Worm (Caenorhabditis elegans) whole organism, L3 larva: Measurements from ENCODE around the gene secs-1.

Experiments used
- R02D3.7 ChIP-seq: fragments of 150-350 bp; optimal IDR thresholded peaks from 2 replicates; lab custom pipeline; 2014; ENCODE audit warnings: missing biosample characterization, missing genetic modification characterization
- ZK546.5 ChIP-seq: sonication (generic microtip); optimal IDR thresholded peaks from 2 replicates; lab custom pipeline; 2017; ENCODE audit warnings: missing biosample characterization, missing genetic modification characterization
- aly-2 ChIP-seq: fragments of 150-350 bp; optimal IDR thresholded peaks from 2 replicates; lab custom pipeline; 2014; ENCODE audit warnings: missing biosample characterization, missing genetic modification characterization
- ama-1 ChIP-seq: fragments of 150-350 bp; optimal IDR thresholded peaks from 2 replicates; lab custom pipeline; 2018
- ceh-16 ChIP-seq: sonication (generic microtip); optimal IDR thresholded peaks from 2 replicates; lab custom pipeline; 2017; ENCODE audit warnings: missing biosample characterization, missing genetic modification characterization
- ceh-28 ChIP-seq: fragments of 150-350 bp; optimal IDR thresholded peaks from 2 replicates; lab custom pipeline; 2014; ENCODE audit warnings: missing biosample characterization, missing genetic modification reagents, missing genetic modification characterization
- ceh-82 ChIP-seq: fragments of 150-350 bp; optimal IDR thresholded peaks from 2 replicates; lab custom pipeline; 2014; ENCODE audit warnings: missing biosample characterization, missing genetic modification characterization
- ceh-9 ChIP-seq: sonication (generic microtip); optimal IDR thresholded peaks from 2 replicates; lab custom pipeline; 2018; ENCODE audit warnings: missing biosample characterization, missing genetic modification characterization
- daf-12 ChIP-seq: fragments of 150-350 bp; optimal IDR thresholded peaks from 2 replicates; lab custom pipeline; 2014; ENCODE audit warnings: missing biosample characterization, missing genetic modification reagents, missing genetic modification characterization
- egl-27 ChIP-seq: sonication (generic microtip); optimal IDR thresholded peaks from 4 replicates; lab custom pipeline; 2017; ENCODE audit warnings: missing biosample characterization, missing genetic modification reagents, missing genetic modification characterization
- egl-5 ChIP-seq: fragments of 150-350 bp; optimal IDR thresholded peaks from 2 replicates; lab custom pipeline; 2017; ENCODE audit warnings: missing biosample characterization, missing genetic modification reagents, missing genetic modification characterization, inconsistent platforms
- elt-1 ChIP-seq: fragments of 150-350 bp; optimal IDR thresholded peaks from 2 replicates; lab custom pipeline; 2014; ENCODE audit warnings: missing biosample characterization, missing genetic modification characterization
- elt-2 ChIP-seq: sonication (generic microtip); optimal IDR thresholded peaks from 2 replicates; lab custom pipeline; 2016; ENCODE audit warnings: missing genetic modification reagents, mild to moderate bottlenecking, missing genetic modification characterization, missing compliant biosample characterization
- elt-3 ChIP-seq, 3 experiments: fragments of 150-350 bp in 1 of 3; sonication (generic microtip) in 2 of 3; optimal IDR thresholded peaks; 2 replicates in 2 of 3; 4 replicates in 1 of 3; lab custom pipeline; 2014 to 2017; ENCODE audit warnings: missing biosample characterization in 3 of 3, missing genetic modification characterization in 3 of 3
- eor-1 ChIP-seq, 2 experiments: fragments of 150-350 bp; optimal IDR thresholded peaks; 2 replicates each; lab custom pipeline; 2014 to 2018; ENCODE audit warnings: missing biosample characterization in 2 of 2, missing genetic modification characterization in 2 of 2
- fkh-10 ChIP-seq: sonication (generic microtip); optimal IDR thresholded peaks from 2 replicates; lab custom pipeline; 2017; ENCODE audit warnings: missing biosample characterization, missing genetic modification reagents, missing genetic modification characterization
- fkh-2 ChIP-seq: fragments of 150-350 bp; optimal IDR thresholded peaks from 2 replicates; lab custom pipeline; 2014; ENCODE audit warnings: missing biosample characterization, missing genetic modification reagents, missing genetic modification characterization
- fos-1 ChIP-seq: fragments of 150-350 bp; optimal IDR thresholded peaks from 2 replicates; lab custom pipeline; 2014; ENCODE audit warnings: missing biosample characterization, missing genetic modification characterization
- hmg-11 ChIP-seq: sonication (generic microtip); optimal IDR thresholded peaks from 2 replicates; lab custom pipeline; 2016; ENCODE audit warnings: missing genetic modification characterization, missing compliant biosample characterization
- jun-1 ChIP-seq: fragments of 150-350 bp; optimal IDR thresholded peaks from 2 replicates; lab custom pipeline; 2014; ENCODE audit warnings: missing biosample characterization, missing genetic modification reagents, missing genetic modification characterization
- lin-15B ChIP-seq: fragments of 150-350 bp; optimal IDR thresholded peaks from 2 replicates; lab custom pipeline; 2014; ENCODE audit warnings: missing biosample characterization, missing genetic modification characterization
- lin-39 ChIP-seq: fragments of 150-350 bp; optimal IDR thresholded peaks from 2 replicates; lab custom pipeline; 2018; ENCODE audit warnings: missing biosample characterization, missing genetic modification reagents, missing genetic modification characterization
- lsy-12 ChIP-seq: sonication (generic microtip); optimal IDR thresholded peaks from 2 replicates; lab custom pipeline; 2016; ENCODE audit warnings: mild to moderate bottlenecking, missing genetic modification characterization, missing compliant biosample characterization
- mdl-1 ChIP-seq: fragments of 150-350 bp; optimal IDR thresholded peaks from 2 replicates; lab custom pipeline; 2014; ENCODE audit warnings: missing biosample characterization, missing genetic modification characterization
- mml-1 ChIP-seq: fragments of 150-350 bp; sonication (generic microtip); optimal IDR thresholded peaks from 3 replicates; lab custom pipeline; 2014; ENCODE audit warnings: missing biosample characterization, missing genetic modification characterization
- nfya-1 ChIP-seq: sonication (generic microtip); optimal IDR thresholded peaks from 2 replicates; lab custom pipeline; 2017; ENCODE audit warnings: missing genetic modification characterization, mild to moderate bottlenecking, missing compliant biosample characterization, antibody characterized with exemption, moderate library complexity; ENCODE audit not compliant: insufficient read depth
- nhr-11 ChIP-seq: fragments of 150-350 bp; optimal IDR thresholded peaks from 2 replicates; lab custom pipeline; 2014; ENCODE audit warnings: missing biosample characterization, missing genetic modification characterization
- nhr-12 ChIP-seq: fragments of 150-350 bp; optimal IDR thresholded peaks from 2 replicates; lab custom pipeline; 2014; ENCODE audit warnings: missing biosample characterization, missing genetic modification characterization
- nhr-23 ChIP-seq: fragments of 150-350 bp; optimal IDR thresholded peaks from 2 replicates; lab custom pipeline; 2014; ENCODE audit warnings: missing biosample characterization, missing genetic modification reagents, missing genetic modification characterization
- nhr-237 ChIP-seq: fragments of 150-350 bp; optimal IDR thresholded peaks from 2 replicates; lab custom pipeline; 2014; ENCODE audit warnings: missing biosample characterization, missing genetic modification characterization
- nhr-25 ChIP-seq: sonication (generic microtip); optimal IDR thresholded peaks from 2 replicates; lab custom pipeline; 2017; ENCODE audit warnings: missing biosample characterization, missing genetic modification characterization
- nhr-28 ChIP-seq: fragments of 150-350 bp; optimal IDR thresholded peaks from 2 replicates; lab custom pipeline; 2014; ENCODE audit warnings: missing biosample characterization, missing genetic modification characterization
- nhr-43 ChIP-seq: sonication (generic microtip); optimal IDR thresholded peaks from 2 replicates; lab custom pipeline; 2016; ENCODE audit warnings: mild to moderate bottlenecking, missing genetic modification characterization, missing compliant biosample characterization; ENCODE audit not compliant: poor library complexity, severe bottlenecking
- nhr-67 ChIP-seq: fragments of 150-350 bp; optimal IDR thresholded peaks from 2 replicates; lab custom pipeline; 2014; ENCODE audit warnings: missing biosample characterization, missing genetic modification characterization
- nhr-76 ChIP-seq: fragments of 150-350 bp; sonication (generic microtip); optimal IDR thresholded peaks from 5 replicates; lab custom pipeline; 2014; ENCODE audit warnings: missing biosample characterization, missing genetic modification characterization
- nhr-77 ChIP-seq: fragments of 150-350 bp; optimal IDR thresholded peaks from 2 replicates; lab custom pipeline; 2014; ENCODE audit warnings: missing biosample characterization, missing genetic modification characterization
- pha-4 ChIP-seq: fragments of 150-350 bp; optimal IDR thresholded peaks from 2 replicates; lab custom pipeline; 2014; ENCODE audit warnings: missing biosample characterization, missing genetic modification reagents, missing genetic modification characterization
- pqm-1 ChIP-seq: fragments of 150-350 bp; optimal IDR thresholded peaks from 2 replicates; lab custom pipeline; 2017; ENCODE audit warnings: missing biosample characterization, missing genetic modification characterization, inconsistent platforms
- sea-2 ChIP-seq: fragments of 150-350 bp; sonication (generic microtip); optimal IDR thresholded peaks from 4 replicates; lab custom pipeline; 2014; ENCODE audit warnings: missing biosample characterization, missing genetic modification reagents, missing genetic modification characterization
- skn-1 ChIP-seq: fragments of 150-350 bp; optimal IDR thresholded peaks from 2 replicates; lab custom pipeline; 2014; ENCODE audit warnings: missing biosample characterization, missing genetic modification characterization
- snpc-4 ChIP-seq: fragments of 150-350 bp; optimal IDR thresholded peaks from 2 replicates; lab custom pipeline; 2014; ENCODE audit warnings: missing biosample characterization, missing genetic modification characterization
- tbx-2 ChIP-seq: sonication (generic microtip); optimal IDR thresholded peaks from 2 replicates; lab custom pipeline; 2016; ENCODE audit warnings: mild to moderate bottlenecking, missing genetic modification characterization, missing compliant biosample characterization
- unc-39 ChIP-seq: sonication (generic microtip); optimal IDR thresholded peaks from 4 replicates; lab custom pipeline; 2017; ENCODE audit warnings: missing biosample characterization, missing genetic modification characterization
- unc-62 ChIP-seq: fragments of 150-350 bp; sonication (generic microtip); optimal IDR thresholded peaks from 4 replicates; lab custom pipeline; 2014; ENCODE audit warnings: missing biosample characterization, missing genetic modification reagents, missing genetic modification characterization
- zag-1 ChIP-seq: fragments of 150-350 bp; optimal IDR thresholded peaks from 2 replicates; lab custom pipeline; 2014; ENCODE audit warnings: missing biosample characterization, missing genetic modification characterization
- ztf-11 ChIP-seq: fragments of 150-350 bp; optimal IDR thresholded peaks from 2 replicates; lab custom pipeline; 2014; ENCODE audit warnings: missing biosample characterization, missing genetic modification characterization
- ztf-4 ChIP-seq: fragments of 150-350 bp; optimal IDR thresholded peaks from 2 replicates; lab custom pipeline; 2014; ENCODE audit warnings: missing biosample characterization, missing genetic modification characterization

Gene secs-1

DNA sequence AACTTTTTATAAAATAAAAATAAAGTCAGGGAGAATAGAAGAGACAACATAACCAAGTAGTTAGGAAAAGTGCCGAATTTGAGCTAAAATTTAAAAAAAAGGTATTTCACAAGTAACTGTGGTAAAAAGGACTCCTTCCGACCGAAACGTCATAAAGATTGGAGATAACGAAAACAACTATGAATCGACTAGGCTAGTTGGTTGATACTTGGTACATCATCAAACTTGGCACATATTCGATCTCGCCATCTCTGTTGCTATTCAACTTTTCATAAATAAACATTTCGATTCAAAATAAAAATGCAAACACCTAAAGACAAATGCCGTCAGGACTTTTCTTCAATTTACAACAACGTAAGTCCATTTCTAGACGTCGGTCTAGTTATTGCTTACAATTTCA is 7.5 kb upstream of the secs-1 start, which contains the start of gene C29A12.22:
Gene C29A12.22, plus strand, starts transcription at position 301 of the 400 bp plus-strand sequence.
- TF ChIP-seq mml-1 = no peak
- TF ChIP-seq snpc-4 (tag; lab: Kevin White, UChicago) = no peak

DNA sequence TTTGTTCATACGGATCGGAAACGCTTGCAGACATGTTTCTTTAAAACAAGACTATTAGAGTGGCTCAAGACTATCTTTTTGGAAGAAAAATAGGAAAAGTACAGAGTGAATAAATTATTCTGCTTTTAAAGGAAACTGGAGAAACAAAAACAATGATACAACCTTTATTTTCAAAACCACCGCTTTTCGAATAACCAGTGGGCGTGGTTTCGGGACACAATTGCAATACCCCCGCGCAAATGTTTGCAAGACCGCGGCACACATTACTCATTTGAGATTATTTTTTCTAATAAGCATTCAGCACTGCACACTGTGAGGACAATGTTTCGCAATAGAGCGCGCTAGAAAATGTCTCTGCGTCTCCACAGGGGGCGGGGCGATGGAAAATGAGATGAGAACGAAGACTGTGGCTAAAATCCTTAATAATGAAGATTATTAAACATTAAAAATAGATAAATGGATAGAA is 3.6 kb upstream of the secs-1 start, which contains the start of gene plrg-1:
Gene plrg-1, minus strand, starts transcription at position 51 of the 466 bp plus-strand sequence.
- TF ChIP-seq jun-1 (tag; lab: Kevin White, UChicago) (peak; percentile 71), nhr-12 (tag; lab: Kevin White, UChicago) (no peak), fos-1 (tag; lab: Kevin White, UChicago) (no peak), ceh-16 (tag; lab: Kevin White, UChicago) (no peak), nhr-76 (tag; lab: Kevin White, UChicago) (peak; percentile 56), ceh-9 (tag; lab: Kevin White, UChicago) (no peak), skn-1 (tag; lab: Kevin White, UChicago) (peak; percentile 66), pqm-1 (tag; lab: Kevin White, UChicago) (peak; percentile 47), elt-2 (tag; lab: Kevin White, UChicago) (peak; percentile 79), pha-4 (tag; lab: Kevin White, UChicago) (peak; percentile 92), nhr-77 (peak; percentile 17), R02D3.7 (tag; lab: Kevin White, UChicago) (peak; percentile 74), mdl-1 (peak; percentile 6), nhr-67 (tag; lab: Kevin White, UChicago) (peak; percentile 36), elt-3 (tag; optimal IDR thresholded peaks at IDR 0.05; lab: Kevin White, UChicago) (peak in 1 of 3 experiments; percentile 21), lsy-12 (tag; lab: Kevin White, UChicago) (peak; percentile 82), ztf-4 (tag; lab: Kevin White, UChicago) (no peak), unc-62 (GFP tag; lab: Kevin White, UChicago) (peak; percentile 66), fkh-2 (tag; lab: Kevin White, UChicago) (no peak), ztf-11 (tag; lab: Kevin White, UChicago) (no peak), nhr-28 (tag; lab: Kevin White, UChicago) (no peak), hmg-11 (tag; lab: Kevin White, UChicago) (peak; percentile 93), zag-1 (tag; lab: Kevin White, UChicago) (peak; percentile 54), snpc-4 (tag; lab: Kevin White, UChicago) (peak; percentile 90), tbx-2 (peak; percentile 60), eor-1 (tag; optimal IDR thresholded peaks at IDR 0.05; lab: Kevin White, UChicago) (no peak), elt-1 (tag; lab: Kevin White, UChicago) (peak; percentile 52), lin-39 (tag; lab: Kevin White, UChicago) (peak; percentile 89), lin-15B (tag; lab: Kevin White, UChicago) (peak; percentile 92), egl-5 (tag; lab: Kevin White, UChicago) (peak; percentile 92), sea-2 (no peak), ama-1 (lab: Kevin White, UChicago) (no peak), egl-27 (peak; percentile 41), ZK546.5 (no peak), nhr-237 (tag; lab: Kevin White, UChicago) (no peak), ceh-28 (peak; percentile 82), ceh-82 (tag; lab: Kevin White, UChicago) (peak; percentile 72), nhr-23 (tag; lab: Kevin White, UChicago) (peak; percentile 94), nhr-25 (tag; lab: Kevin White, UChicago) (peak; percentile 86), aly-2 (tag; lab: Kevin White, UChicago) (no peak), nhr-11 (tag; lab: Kevin White, UChicago) (no peak), daf-12 (tag; lab: Kevin White, UChicago) (no peak), nfya-1 (tag; lab: Kevin White, UChicago) (peak; percentile 85), nhr-43 (tag; lab: Kevin White, UChicago) (peak; percentile 96), fkh-10 (GFP tag; lab: Kevin White, UChicago) (peak; percentile 29), unc-39 (tag; lab: Kevin White, UChicago) (no peak), mml-1 (no peak)
